Worm (Caenorhabditis elegans): ENCODE data around the gene tag-294.

tag-294 gene

DNA sequence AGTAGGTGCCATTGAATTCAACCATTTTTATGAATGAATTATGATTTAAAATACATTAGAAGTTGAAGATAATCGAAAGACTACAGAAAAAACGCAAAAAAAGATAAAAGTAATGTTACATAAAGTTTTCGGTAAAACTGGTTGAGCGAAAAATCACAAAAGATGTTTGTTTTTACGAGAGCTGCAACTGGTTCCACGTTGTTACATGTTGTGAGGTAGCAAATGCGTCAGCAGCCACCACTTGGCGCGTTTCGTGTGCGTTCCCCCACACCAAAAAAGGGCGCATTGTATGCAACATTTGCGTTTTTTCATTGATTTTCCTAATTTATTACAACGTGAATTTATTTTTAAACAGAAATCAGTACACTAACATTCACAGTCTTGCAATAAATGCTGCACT is 19.0 kb upstream of the tag-294 start, which contains the start of gene gakh-1 (continued):
- TF ChIP-seq aly-2 (tag; optimal IDR thresholded peaks at IDR 0.05) (no peak), sdz-12 (GFP tag; optimal IDR thresholded peaks at IDR 0.05) (no peak), mdl-1 (tag; optimal IDR thresholded peaks at IDR 0.05) (no peak), lir-3 (tag; optimal IDR thresholded peaks at IDR 0.05) (no peak), F37D6.2 (tag; optimal IDR thresholded peaks at IDR 0.05) (peak; percentile 20), unc-62 (GFP tag; optimal IDR thresholded peaks at IDR 0.05 in 1 of 2) (peak in 1 of 2 experiments; percentile 30), unc-62 (tag; optimal IDR thresholded peaks at IDR 0.05) (no peak), daf-19 (GFP tag; conservative IDR thresholded peaks at IDR 0.05) (0 out of 2 replicates have a peak, but pooled peaks have one; percentile 51), dve-1 (tag; optimal IDR thresholded peaks at IDR 0.05; ENCODE audit: insufficient read depth) (peak; percentile 73), duxl-1 (tag; optimal IDR thresholded peaks at IDR 0.05; ENCODE audit: poor library complexity) (no peak), skn-1 (tag; optimal IDR thresholded peaks at IDR 0.05) (no peak), nhr-48 (tag; optimal IDR thresholded peaks at IDR 0.05) (peak; percentile 38), gei-8 (GFP tag; optimal IDR thresholded peaks at IDR 0.05) (no peak), nhr-28 (tag; optimal IDR thresholded peaks at IDR 0.05) (peak; percentile 31), F26F4.8 (GFP tag; conservative IDR thresholded peaks at IDR 0.05) (no peak), Y75B8A.6 (GFP tag; IDR thresholded peaks at IDR 0.05) (no peak), egl-27 (tag; optimal IDR thresholded peaks at IDR 0.05) (no peak), lin-39 (tag; optimal IDR thresholded peaks at IDR 0.05) (no peak), snpc-4 (tag; optimal IDR thresholded peaks at IDR 0.05) (no peak), mep-1 (tag; optimal IDR thresholded peaks at IDR 0.05) (peak; percentile 56), hif-1 (tag; optimal IDR thresholded peaks at IDR 0.05) (no peak), ceh-44 (GFP tag; IDR thresholded peaks at IDR 0.05) (no peak), spr-1 (tag; optimal IDR thresholded peaks at IDR 0.05) (peak; percentile 25), lin-38 (GFP tag; IDR thresholded peaks at IDR 0.05) (no peak), nhr-10 (tag; optimal IDR thresholded peaks at IDR 0.05) (no peak), R02D3.7 (tag; optimal IDR thresholded peaks at IDR 0.05) (no peak), ceh-32 (tag; optimal IDR thresholded peaks at IDR 0.05; ENCODE audit: poor library complexity) (no peak), lin-15B (tag; optimal IDR thresholded peaks at IDR 0.05) (no peak), lim-7 (GFP tag; IDR thresholded peaks at IDR 0.05) (no peak), dmd-8 (GFP tag; IDR thresholded peaks at IDR 0.05) (no peak), T26A8.4 (GFP tag; IDR thresholded peaks at IDR 0.05) (no peak), hmg-1.1 (GFP tag; IDR thresholded peaks at IDR 0.05) (peak; percentile 61), rbr-2 (tag; optimal IDR thresholded peaks at IDR 0.05) (peak; percentile 67), pqm-1 (tag; optimal IDR thresholded peaks at IDR 0.05) (no peak), daf-12 (tag; optimal IDR thresholded peaks at IDR 0.05) (no peak), ceh-20 (GFP tag; IDR thresholded peaks at IDR 0.05) (no peak), ztf-7 (tag; optimal IDR thresholded peaks at IDR 0.05) (peak; percentile 11), ztf-11 (tag; optimal IDR thresholded peaks at IDR 0.05) (no peak), pha-4 (GFP tag; IDR thresholded peaks at IDR 0.05) (peak; percentile 28; the same call in 1 of the 2 replicates), pha-4 (tag; optimal IDR thresholded peaks at IDR 0.05) (no peak), ZK546.5 (tag; optimal IDR thresholded peaks at IDR 0.05) (no peak), tag-97 (GFP tag; IDR thresholded peaks at IDR 0.05) (no peak), tra-1 (GFP tag; IDR thresholded peaks at IDR 0.05) (no peak), nhr-25 (tag; optimal IDR thresholded peaks at IDR 0.05; ENCODE audit: borderline replicate concordance, insufficient read depth) (no peak), mxl-2 (GFP tag; conservative IDR thresholded peaks at IDR 0.05) (no peak), dmd-9 (GFP tag; IDR thresholded peaks at IDR 0.05) (no peak), Y5F2A.4 (GFP tag; optimal IDR thresholded peaks at IDR 0.05) (no peak), jun-1 (tag; optimal IDR thresholded peaks at IDR 0.05) (no peak), Y48G9A.11 (GFP tag; IDR thresholded peaks at IDR 0.05) (no peak), D1046.2 (GFP tag; IDR thresholded peaks at IDR 0.05) (no peak), ceh-82 (tag; optimal IDR thresholded peaks at IDR 0.05) (no peak), set-16 (GFP tag; IDR thresholded peaks at IDR 0.05) (no peak), F44E2.7 (GFP tag; IDR thresholded peaks at IDR 0.05) (no peak)

Measured in whole organism, L4 larva.